Worm (Caenorhabditis elegans) whole organism, L4/young adult: ENCODE results near the gene M03C11.3.
"Not testable (repeated sequence)": the region's sequence is repeated elsewhere in the genome, so short reads cannot be mapped to it uniquely, and the experiment has no call there.

ENCODE experiments used
- W03F9.2 ChIP-seq: fragments of 150-350 bp; optimal IDR thresholded peaks from 2 replicates; lab custom pipeline; 2014; ENCODE audit warnings: missing biosample characterization, missing genetic modification characterization
- dao-5 ChIP-seq: sonication (generic microtip); optimal IDR thresholded peaks from 2 replicates; lab custom pipeline; 2016; ENCODE audit warnings: missing genotype, missing genetic modification characterization, moderate library complexity, missing compliant biosample characterization
- him-1 ChIP-seq: sonication (generic microtip); optimal IDR thresholded peaks from 2 replicates; lab custom pipeline; 2016; ENCODE audit warnings: missing genotype, missing genetic modification reagents, missing genetic modification characterization, missing compliant biosample characterization

M03C11.3 gene

ce11 chrIII:10435938-10436842 lies 31.3 kb downstream of the M03C11.3 start, which contains the start of the genes smrd-1 and enu-3.1:
Gene smrd-1, minus strand, starts transcription at chrIII:10435988.
Gene enu-3.1, plus strand, starts transcription at chrIII:10436276.
- peak; percentile 6 for TF ChIP-seq him-1
- peak; percentile 15 for TF ChIP-seq W03F9.2

ce11 chrIII:10438780-10439179 lies 33.9 kb downstream of the M03C11.3 start, which contains the start of gene H04D03.6:
Gene H04D03.6, minus strand, starts transcription at chrIII:10438880.
- not testable (repeated sequence) for TF ChIP-seq dao-5, W03F9.2, him-1

- TF ChIP-seq W03F9.2 (no peak), dao-5 (no peak), him-1 (no peak)
Measured at ce11 chrIII:10442355-10443140, 37.7 kb downstream of the M03C11.3 start, which contains the start of the genes H04D03.2 and ecps-2. Gene H04D03.2, minus strand, starts transcription at chrIII:10442405. Gene ecps-2, plus strand, starts transcription at chrIII:10443090.

ce11 chrIII:10446730-10447129 lies 41.9 kb downstream of the M03C11.3 start, which contains the start of gene H04D03.7:
Gene H04D03.7, minus strand, starts transcription at chrIII:10446830.
- TF ChIP-seq dao-5: no peak
- no peak for TF ChIP-seq him-1
- TF ChIP-seq W03F9.2: no peak

ce11 chrIII:10451012-10451411 lies 46.1 kb downstream of the M03C11.3 start, which contains the start of gene H04D03.4:
Gene H04D03.4, minus strand, starts transcription at chrIII:10451112.
- TF ChIP-seq W03F9.2: no peak
- no peak for TF ChIP-seq dao-5
- no peak for TF ChIP-seq him-1

ce11 chrIII:10460427-10461163 lies 55.7 kb downstream of the M03C11.3 start, which contains the start of gene ecps-1:
Gene ecps-1, minus strand, starts transcription at chrIII:10460551.
- TF ChIP-seq him-1: peak; percentile 5
- TF ChIP-seq dao-5: no peak
- TF ChIP-seq W03F9.2: peak; percentile 94

ce11 chrIII:10461164-10461546 lies 56.3 kb downstream of the M03C11.3 start, which contains the start of gene atx-2:
Gene atx-2, plus strand, starts transcription at chrIII:10461389.
- TF ChIP-seq W03F9.2 (peak; percentile 84), dao-5 (peak; percentile 74), him-1 (peak; percentile 35)

- no peak for TF ChIP-seq dao-5
- TF ChIP-seq W03F9.2: no peak
- no peak for TF ChIP-seq him-1
Measured at ce11 chrIII:10462935-10463548, 58.2 kb downstream of the M03C11.3 start.

ce11 chrIII:10463653-10464052 lies 58.8 kb downstream of the M03C11.3 start:
- TF ChIP-seq dao-5: no peak
- peak; percentile 7 for TF ChIP-seq W03F9.2

- no peak for TF ChIP-seq W03F9.2
- TF ChIP-seq him-1: no peak
- TF ChIP-seq dao-5: no peak
Measured at ce11 chrIII:10464455-10464854, 59.6 kb downstream of the M03C11.3 start.
